Worm (Caenorhabditis elegans) whole organism, L3 larva: ENCODE results near the gene flp-21.

Source experiments
- ama-1 ChIP-seq: fragments of 150-350 bp; optimal IDR thresholded peaks from 2 replicates; lab custom pipeline; 2018
- egl-27 ChIP-seq: sonication (generic microtip); optimal IDR thresholded peaks from 4 replicates; lab custom pipeline; 2017; ENCODE audit warnings: missing biosample characterization, missing genetic modification reagents, missing genetic modification characterization
- elt-3 ChIP-seq, 3 experiments: fragments of 150-350 bp in 1 of 3; sonication (generic microtip) in 2 of 3; optimal IDR thresholded peaks; 2 replicates in 2 of 3; 4 replicates in 1 of 3; lab custom pipeline; 2014 to 2017; ENCODE audit warnings: missing biosample characterization in 3 of 3, missing genetic modification characterization in 3 of 3
- eor-1 ChIP-seq, 2 experiments: fragments of 150-350 bp; optimal IDR thresholded peaks; 2 replicates each; lab custom pipeline; 2014 to 2018; ENCODE audit warnings: missing biosample characterization in 2 of 2, missing genetic modification characterization in 2 of 2
- fkh-10 ChIP-seq: sonication (generic microtip); optimal IDR thresholded peaks from 2 replicates; lab custom pipeline; 2017; ENCODE audit warnings: missing biosample characterization, missing genetic modification reagents, missing genetic modification characterization
- fos-1 ChIP-seq: fragments of 150-350 bp; optimal IDR thresholded peaks from 2 replicates; lab custom pipeline; 2014; ENCODE audit warnings: missing biosample characterization, missing genetic modification characterization
- jun-1 ChIP-seq: fragments of 150-350 bp; optimal IDR thresholded peaks from 2 replicates; lab custom pipeline; 2014; ENCODE audit warnings: missing biosample characterization, missing genetic modification reagents, missing genetic modification characterization
- nhr-25 ChIP-seq: sonication (generic microtip); optimal IDR thresholded peaks from 2 replicates; lab custom pipeline; 2017; ENCODE audit warnings: missing biosample characterization, missing genetic modification characterization
- nhr-77 ChIP-seq: fragments of 150-350 bp; optimal IDR thresholded peaks from 2 replicates; lab custom pipeline; 2014; ENCODE audit warnings: missing biosample characterization, missing genetic modification characterization
- pha-4 ChIP-seq: fragments of 150-350 bp; optimal IDR thresholded peaks from 2 replicates; lab custom pipeline; 2014; ENCODE audit warnings: missing biosample characterization, missing genetic modification reagents, missing genetic modification characterization
- tbx-2 ChIP-seq: sonication (generic microtip); optimal IDR thresholded peaks from 2 replicates; lab custom pipeline; 2016; ENCODE audit warnings: mild to moderate bottlenecking, missing genetic modification characterization, missing compliant biosample characterization
- zag-1 ChIP-seq: fragments of 150-350 bp; optimal IDR thresholded peaks from 2 replicates; lab custom pipeline; 2014; ENCODE audit warnings: missing biosample characterization, missing genetic modification characterization
- ztf-4 ChIP-seq: fragments of 150-350 bp; optimal IDR thresholded peaks from 2 replicates; lab custom pipeline; 2014; ENCODE audit warnings: missing biosample characterization, missing genetic modification characterization

ce11 chrV:7777098-7777497 lies 16.1 kb upstream of the flp-21 start, which contains the start of gene C26F1.3:
- TF ChIP-seq pha-4 (no peak), fos-1 (tag; lab: Kevin White, UChicago) (no peak), jun-1 (tag; lab: Kevin White, UChicago) (no peak), eor-1 (tag; optimal IDR thresholded peaks at IDR 0.05; lab: Kevin White, UChicago) (no peak), nhr-77 (no peak), ama-1 (lab: Kevin White, UChicago) (no peak), elt-3 (tag; optimal IDR thresholded peaks at IDR 0.05; lab: Kevin White, UChicago) (no peak), egl-27 (tag; lab: Kevin White, UChicago) (no peak), nhr-25 (tag; lab: Kevin White, UChicago) (no peak), fkh-10 (GFP tag; lab: Kevin White, UChicago) (no peak), zag-1 (tag; lab: Kevin White, UChicago) (no peak), ztf-4 (tag; lab: Kevin White, UChicago) (no peak), tbx-2 (tag; lab: Kevin White, UChicago) (no peak)
